Fruit fly (Drosophila melanogaster) whole organism, prepupa: ENCODE results near the gene Setd3.
A peak's percentile ranks its signal among the peaks of the same experiment; 100 is the strongest.

Experiments
- CG10631 ChIP-seq: fragments of 200-800 bp; sonication (Bioruptor generic); optimal IDR thresholded peaks from 2 replicates; lab custom pipeline; 2016; ENCODE audit warnings: missing biosample characterization, missing genetic modification characterization
- CG10669 ChIP-seq: fragments of 200-800 bp; sonication (Bioruptor generic); optimal IDR thresholded peaks from 3 replicates; lab custom pipeline; 2018; ENCODE audit warnings: missing biosample characterization, mild to moderate bottlenecking, missing genetic modification characterization, moderate library complexity
- CG11762 ChIP-seq: fragments of 200-800 bp; sonication (Bioruptor generic); optimal IDR thresholded peaks from 3 replicates; lab custom pipeline; 2016; ENCODE audit warnings: missing biosample characterization, missing genetic modification characterization; ENCODE audit not compliant: insufficient read depth
- CG15336 ChIP-seq: fragments of 200-800 bp; sonication (Bioruptor generic); IDR thresholded peaks from 2 replicates; pipeline ENCODE4 v1.3.6; 2022; ENCODE audit warnings: missing biosample characterization, missing genetic modification characterization
- CG1621 ChIP-seq: fragments of 200-800 bp; sonication (Bioruptor generic); optimal IDR thresholded peaks from 3 replicates; lab custom pipeline; 2018; ENCODE audit warnings: missing biosample characterization, mild to moderate bottlenecking, missing genetic modification characterization
- CG16779 ChIP-seq: fragments of 200-800 bp; sonication (Bioruptor generic); optimal IDR thresholded peaks from 3 replicates; lab custom pipeline; 2017; ENCODE audit warnings: missing biosample characterization, mild to moderate bottlenecking, missing genetic modification characterization
- CG3032 ChIP-seq: fragments of 200-800 bp; optimal IDR thresholded peaks from 2 replicates; lab custom pipeline; 2019; ENCODE audit warnings: missing biosample characterization, mild to moderate bottlenecking, missing genetic modification characterization, moderate library complexity
- CG31627 ChIP-seq: fragments of 200-800 bp; sonication (Bioruptor generic); optimal IDR thresholded peaks from 3 replicates; lab custom pipeline; 2016; ENCODE audit warnings: missing biosample characterization, missing genetic modification characterization
- CG32006 ChIP-seq: fragments of 200-800 bp; sonication (Bioruptor generic); optimal IDR thresholded peaks from 3 replicates; lab custom pipeline; 2017; ENCODE audit warnings: missing biosample characterization, mild to moderate bottlenecking, missing genetic modification characterization
- CG34406 ChIP-seq: fragments of 200-800 bp; sonication (Bioruptor generic); optimal IDR thresholded peaks from 3 replicates; lab custom pipeline; 2016; ENCODE audit warnings: missing biosample characterization, missing genetic modification characterization
- CG6163 ChIP-seq: fragments of 200-800 bp; sonication (Bioruptor generic); IDR thresholded peaks from 3 replicates; pipeline ENCODE4 v1.3.6; 2022; ENCODE audit warnings: missing biosample characterization, missing genetic modification characterization
- CG6276 ChIP-seq: fragments of 200-800 bp; sonication (Bioruptor generic); optimal IDR thresholded peaks from 2 replicates; lab custom pipeline; 2017; ENCODE audit warnings: missing biosample characterization, mild to moderate bottlenecking, missing genetic modification characterization
- CG6808 ChIP-seq: fragments of 200-800 bp; sonication (Bioruptor generic); optimal IDR thresholded peaks from 3 replicates; lab custom pipeline; 2017; ENCODE audit warnings: missing biosample characterization, missing genetic modification characterization, mild to moderate bottlenecking, moderate library complexity, missing genetic modification reagents
- CG6854 ChIP-seq: fragments of 200-800 bp; sonication (Bioruptor generic); optimal IDR thresholded peaks from 2 replicates; lab custom pipeline; 2017; ENCODE audit warnings: missing biosample characterization, mild to moderate bottlenecking, missing genetic modification characterization
- CG8119 ChIP-seq: fragments of 200-800 bp; sonication (Bioruptor generic); IDR thresholded peaks from 3 replicates; pipeline ENCODE4 v1.3.6; 2022; ENCODE audit warnings: missing biosample characterization, missing genetic modification characterization
- CG8319 ChIP-seq: fragments of 200-800 bp; sonication (Bioruptor generic); optimal IDR thresholded peaks from 3 replicates; lab custom pipeline; 2016; ENCODE audit warnings: missing biosample characterization, missing genetic modification characterization
- CG8632 ChIP-seq: fragments of 200-800 bp; sonication (Bioruptor generic); optimal IDR thresholded peaks from 3 replicates; lab custom pipeline; 2016; ENCODE audit warnings: missing biosample characterization, missing genetic modification characterization
- CG9139 ChIP-seq: fragments of 200-800 bp; sonication (Bioruptor generic); optimal IDR thresholded peaks from 3 replicates; lab custom pipeline; 2017; ENCODE audit warnings: missing biosample characterization, mild to moderate bottlenecking, missing genetic modification characterization
- Eip75B ChIP-seq: fragments of 200-800 bp; sonication (Bioruptor generic); optimal IDR thresholded peaks from 3 replicates; lab custom pipeline; 2016; ENCODE audit warnings: missing biosample characterization, missing genetic modification characterization
- Eip78C ChIP-seq: fragments of 200-800 bp; sonication (Bioruptor generic); peaks from one replicate; lab custom pipeline; 2016; ENCODE audit warnings: missing biosample characterization, missing genetic modification characterization
- Ets21C ChIP-seq: fragments of 200-800 bp; sonication (Bioruptor generic); optimal IDR thresholded peaks from 3 replicates; lab custom pipeline; 2016; ENCODE audit warnings: missing biosample characterization, missing genetic modification characterization
- Ets96B ChIP-seq: fragments of 200-800 bp; optimal IDR thresholded peaks from 2 replicates; lab custom pipeline; 2019; ENCODE audit warnings: missing biosample characterization, mild to moderate bottlenecking, missing genetic modification characterization, moderate library complexity
- Gug ChIP-seq: fragments of 200-800 bp; sonication (Bioruptor generic); IDR thresholded peaks from 2 replicates; pipeline ENCODE4 v1.3.6; 2022; ENCODE audit warnings: missing biosample characterization, missing genetic modification characterization
- Hr38 ChIP-seq: sonication (Bioruptor generic); optimal IDR thresholded peaks from 2 replicates; lab custom pipeline; 2016; ENCODE audit warnings: missing biosample characterization, missing genetic modification characterization
- Hr39 ChIP-seq: fragments of 200-800 bp; sonication (Bioruptor generic); optimal IDR thresholded peaks from 2 replicates; lab custom pipeline; 2016; ENCODE audit warnings: missing biosample characterization, missing genetic modification characterization
- Hr4 ChIP-seq: fragments of 200-800 bp; sonication (Bioruptor generic); optimal IDR thresholded peaks from 3 replicates; lab custom pipeline; 2016; ENCODE audit warnings: missing biosample characterization, missing genetic modification characterization
- Lpt ChIP-seq: fragments of 200-800 bp; sonication (Bioruptor generic); optimal IDR thresholded peaks from 3 replicates; lab custom pipeline; 2016; ENCODE audit warnings: missing biosample characterization, missing genetic modification characterization
- Met ChIP-seq: fragments of 200-800 bp; sonication (Bioruptor generic); optimal IDR thresholded peaks from 3 replicates; lab custom pipeline; 2016; ENCODE audit warnings: missing biosample characterization, missing genetic modification characterization
- OdsH ChIP-seq: fragments of 200-800 bp; sonication (Bioruptor generic); optimal IDR thresholded peaks from 3 replicates; lab custom pipeline; 2016; ENCODE audit warnings: missing biosample characterization, missing genetic modification characterization
- Smox ChIP-seq: fragments of 200-800 bp; sonication (Bioruptor generic); optimal IDR thresholded peaks from 3 replicates; lab custom pipeline; 2016; ENCODE audit warnings: missing biosample characterization, missing genetic modification characterization
- Sox14 ChIP-seq: fragments of 200-800 bp; sonication (Bioruptor generic); optimal IDR thresholded peaks from 3 replicates; lab custom pipeline; 2016; ENCODE audit warnings: missing biosample characterization, missing genetic modification characterization
- Sox15 ChIP-seq: fragments of 200-800 bp; sonication (Bioruptor generic); optimal IDR thresholded peaks from 3 replicates; lab custom pipeline; 2016; ENCODE audit warnings: missing biosample characterization, missing genetic modification characterization
- achi ChIP-seq: fragments of 200-800 bp; sonication (Bioruptor generic); optimal IDR thresholded peaks from 3 replicates; lab custom pipeline; 2016; ENCODE audit warnings: missing biosample characterization, missing genetic modification characterization
- acj6 ChIP-seq: fragments of 200-800 bp; sonication (Bioruptor generic); optimal IDR thresholded peaks from 3 replicates; lab custom pipeline; 2016; ENCODE audit warnings: missing biosample characterization, missing genetic modification characterization
- cyc ChIP-seq: fragments of 200-800 bp; sonication (Bioruptor generic); optimal IDR thresholded peaks from 3 replicates; lab custom pipeline; 2016; ENCODE audit warnings: missing biosample characterization, missing genetic modification characterization
- dsx ChIP-seq: fragments of 200-800 bp; optimal IDR thresholded peaks from 3 replicates; lab custom pipeline; 2019; ENCODE audit warnings: missing biosample characterization, mild to moderate bottlenecking, missing genetic modification characterization, moderate library complexity; ENCODE audit not compliant: poor library complexity, severe bottlenecking
- eg ChIP-seq: fragments of 200-800 bp; sonication (Bioruptor generic); IDR thresholded peaks from 3 replicates; pipeline ENCODE4 v1.3.6; 2022; ENCODE audit warnings: missing biosample characterization, missing genetic modification characterization
- esn ChIP-seq: fragments of 200-800 bp; sonication (Bioruptor generic); optimal IDR thresholded peaks from 2 replicates; lab custom pipeline; 2016; ENCODE audit warnings: missing biosample characterization, mild to moderate bottlenecking, missing genetic modification characterization, moderate library complexity
- fd85E ChIP-seq: fragments of 200-800 bp; sonication (Bioruptor generic); optimal IDR thresholded peaks from 3 replicates; lab custom pipeline; 2016; ENCODE audit warnings: missing biosample characterization, missing genetic modification characterization
- fkh ChIP-seq: fragments of 200-800 bp; sonication (Bioruptor generic); optimal IDR thresholded peaks from 3 replicates; lab custom pipeline; 2017; ENCODE audit warnings: missing biosample characterization, mild to moderate bottlenecking, missing genetic modification characterization, moderate library complexity
- lz ChIP-seq: fragments of 200-800 bp; sonication (Bioruptor generic); optimal IDR thresholded peaks from 3 replicates; lab custom pipeline; 2016; ENCODE audit warnings: missing biosample characterization, missing genetic modification characterization
- net ChIP-seq: fragments of 200-800 bp; sonication (Bioruptor generic); optimal IDR thresholded peaks from 3 replicates; lab custom pipeline; 2016; ENCODE audit warnings: missing biosample characterization, missing genetic modification characterization
- pdm3 ChIP-seq: fragments of 200-800 bp; sonication (Bioruptor generic); optimal IDR thresholded peaks from 3 replicates; lab custom pipeline; 2016; ENCODE audit warnings: missing biosample characterization, missing genetic modification characterization
- salr ChIP-seq, 2 experiments: fragments of 200-800 bp; sonication (Bioruptor generic); optimal IDR thresholded peaks; 3 replicates each; lab custom pipeline; 2016 to 2018; ENCODE audit warnings: missing biosample characterization in 2 of 2, missing genetic modification characterization in 2 of 2, mild to moderate bottlenecking in 1 of 2
- spab ChIP-seq: fragments of 200-800 bp; sonication (Bioruptor generic); optimal IDR thresholded peaks from 2 replicates; lab custom pipeline; 2017; ENCODE audit warnings: missing biosample characterization, mild to moderate bottlenecking, missing genetic modification characterization, missing genetic modification reagents
- ss ChIP-seq, 2 experiments: fragments of 200-800 bp; sonication (Bioruptor generic); optimal IDR thresholded peaks; 2 replicates in 1 of 2; 3 replicates in 1 of 2; lab custom pipeline; 2017 to 2018; ENCODE audit warnings: mild to moderate bottlenecking in 2 of 2, missing biosample characterization in 2 of 2, missing genetic modification characterization in 2 of 2, moderate library complexity in 1 of 2
- svp ChIP-seq: fragments of 200-800 bp; sonication (Bioruptor generic); peaks from one replicate; lab custom pipeline; 2016; ENCODE audit warnings: missing biosample characterization, missing genetic modification characterization
- topi ChIP-seq: fragments of 200-800 bp; sonication (Bioruptor generic); optimal IDR thresholded peaks from 3 replicates; lab custom pipeline; 2016; ENCODE audit warnings: missing biosample characterization, missing genetic modification characterization
- vri ChIP-seq: fragments of 200-800 bp; sonication (Bioruptor generic); optimal IDR thresholded peaks from 3 replicates; lab custom pipeline; 2016; ENCODE audit warnings: missing biosample characterization, mild to moderate bottlenecking, missing genetic modification characterization

Setd3 gene

dm6 chrX:6968564-6968963 lies at the start of gene Setd3:
TSS of gene Setd3 (minus strand) at chrX:6968750.
- peak; percentile 8; the same call in 1 of the 2 replicates for TF ChIP-seq CG15336
- TF ChIP-seq Eip78C (GFP tag; lab: Kevin White, UChicago): peak; percentile 1
- 0 out of 3 replicates have a peak, but pooled peaks have one; percentile 6 for TF ChIP-seq eg
- TF ChIP-seq dsx (GFP tag; lab: Kevin White, UChicago): no peak

dm6 chrX:7014931-7015428 lies 46.4 kb upstream of the Setd3 start:
- TF ChIP-seq OdsH (GFP tag; lab: Kevin White, UChicago): peak; percentile 48
- TF ChIP-seq dsx (GFP tag; lab: Kevin White, UChicago): peak; percentile 27
- peak; percentile 57 for TF ChIP-seq lz (GFP tag; lab: Kevin White, UChicago)
- TF ChIP-seq CG34406 (GFP tag; lab: Kevin White, UChicago): peak; percentile 5
- peak; percentile 45 for TF ChIP-seq pdm3 (GFP tag; lab: Kevin White, UChicago)
- TF ChIP-seq fkh (GFP tag; lab: Kevin White, UChicago): peak; percentile 39
- no peak for TF ChIP-seq Sox15 (GFP tag; lab: Kevin White, UChicago)
- TF ChIP-seq fd85E (GFP tag; lab: Kevin White, UChicago): no peak
- no peak for TF ChIP-seq CG10669 (GFP tag; lab: Kevin White, UChicago)
- TF ChIP-seq Ets21C (GFP tag; lab: Kevin White, UChicago): peak; percentile 12
- TF ChIP-seq CG8119 (GFP tag; lab: Robert Waterston, UW): peak; percentile 54; the same call in 1 of the 3 replicates
- TF ChIP-seq acj6 (GFP tag; lab: Kevin White, UChicago): peak; percentile 43
- TF ChIP-seq CG31627 (GFP tag; lab: Kevin White, UChicago): peak; percentile 37
- peak; percentile 34 to 49 for TF ChIP-seq ss (GFP tag; optimal IDR thresholded peaks at IDR 0.05; lab: Kevin White, UChicago)
- no peak for TF ChIP-seq CG8319
- TF ChIP-seq spab (GFP tag; lab: Kevin White, UChicago): no peak
- no peak for TF ChIP-seq CG1621
- TF ChIP-seq achi: peak; percentile 16
- peak; percentile 82 for TF ChIP-seq CG3032 (tag; lab: Kevin White, UChicago)
- TF ChIP-seq vri: no peak
- peak; percentile 59 for TF ChIP-seq Met (GFP tag; lab: Kevin White, UChicago)
- TF ChIP-seq CG15336: peak; percentile 60
- TF ChIP-seq CG6854 (GFP tag; lab: Kevin White, UChicago): no peak
- TF ChIP-seq svp (GFP tag; lab: Kevin White, UChicago): peak; percentile 85
- peak; percentile 23 for TF ChIP-seq CG8632 (GFP tag; lab: Kevin White, UChicago)
- peak; percentile 61 for TF ChIP-seq Hr4
- peak; percentile 71 for TF ChIP-seq Eip75B (GFP tag; lab: Kevin White, UChicago)
- TF ChIP-seq esn (GFP tag; lab: Kevin White, UChicago): peak; percentile 49
- TF ChIP-seq net: no peak
- peak; percentile 43 for TF ChIP-seq Smox (GFP tag; lab: Kevin White, UChicago)
- no peak for TF ChIP-seq Lpt
- TF ChIP-seq Gug (GFP tag; lab: Robert Waterston, UW): no peak
- peak; percentile 8 for TF ChIP-seq Ets96B (tag; lab: Kevin White, UChicago)
- no peak for TF ChIP-seq CG6276 (GFP tag; lab: Kevin White, UChicago)
- no peak for TF ChIP-seq CG9139 (GFP tag; lab: Kevin White, UChicago)
- peak; percentile 58; the same call in 2 of the 3 replicates for TF ChIP-seq CG6163 (GFP tag; lab: Robert Waterston, UW)
- no peak for TF ChIP-seq Hr38 (GFP tag; lab: Kevin White, UChicago)
- peak; percentile 16 for TF ChIP-seq Hr39 (GFP tag; lab: Kevin White, UChicago)
- TF ChIP-seq CG10631 (GFP tag; lab: Kevin White, UChicago): peak; percentile 22
- TF ChIP-seq cyc (GFP tag; lab: Kevin White, UChicago): peak; percentile 11
- TF ChIP-seq CG11762 (GFP tag; lab: Kevin White, UChicago): peak; percentile 20
- TF ChIP-seq eg: peak; percentile 60; the same call in 2 of the 3 replicates
- peak; percentile 25 for TF ChIP-seq Sox14 (GFP tag; lab: Kevin White, UChicago)
- TF ChIP-seq salr (GFP tag; optimal IDR thresholded peaks at IDR 0.05; lab: Kevin White, UChicago): no peak
- peak; percentile 30 for TF ChIP-seq CG16779 (tag; lab: Kevin White, UChicago)
- TF ChIP-seq topi (GFP tag; lab: Kevin White, UChicago): peak; percentile 22
- TF ChIP-seq CG6808: peak; percentile 23
- TF ChIP-seq CG32006: peak; percentile 32
